Fruit fly (Drosophila melanogaster): ENCODE measurements around the gene CG10413.

- TF ChIP-seq br (GFP tag; optimal IDR thresholded peaks at IDR 0.05) (no peak), sage (GFP tag; optimal IDR thresholded peaks at IDR 0.05) (no peak), lola (GFP tag; optimal IDR thresholded peaks at IDR 0.05) (no peak), Vsx2 (GFP tag; optimal IDR thresholded peaks at IDR 0.05; ENCODE audit: partially characterized antibody) (no peak), dsf (GFP tag; optimal IDR thresholded peaks at IDR 0.05; ENCODE audit: borderline replicate concordance) (no peak)
These were observed 33.2 kb downstream of the CG10413 start for dm6 chr2L:18571724-18572427.

Measured in whole organism, wandering third instar larva.